Fruit fly (Drosophila melanogaster) S2 (cell line): ENCODE measurements around the gene Cftr.

Experiments used
- CG8478 ChIP-seq: fragments of >200 bp; optimal IDR thresholded peaks from 2 replicates; lab custom pipeline; 2018
- CTCF ChIP-seq, 2 experiments: fragments of >200 bp; optimal IDR thresholded peaks; 2 replicates each; lab custom pipeline; 2018

Gene Cftr

dm6 chr3R:24518150-24518580 is 25.5 kb downstream of the Cftr start, which contains the start of gene Pp1alpha-96A:
Pp1alpha-96A (plus strand) TSS chr3R:24518270.
- no peak for TF ChIP-seq CTCF (optimal IDR thresholded peaks at IDR 0.05; lab: Kevin White, UChicago)
- no peak for TF ChIP-seq CG8478 (lab: Kevin White, UChicago)

- TF ChIP-seq CTCF (optimal IDR thresholded peaks at IDR 0.05; lab: Kevin White, UChicago) (no peak), CG8478 (lab: Kevin White, UChicago) (no peak)
These were observed 28.9 kb downstream of the Cftr start, which contains the start of the genes nAChRbeta2 and DZIP1 for dm6 chr3R:24514652-24515328. nAChRbeta2 (minus strand) TSS chr3R:24515106. DZIP1 (plus strand) TSS chr3R:24515278.

dm6 chr3R:24503627-24504026 is 40.1 kb downstream of the Cftr start:
- TF ChIP-seq CG8478 (lab: Kevin White, UChicago) (no peak), CTCF (optimal IDR thresholded peaks at IDR 0.05; lab: Kevin White, UChicago) (peak; percentile 59 to 70)

- TF ChIP-seq CTCF (optimal IDR thresholded peaks at IDR 0.05; lab: Kevin White, UChicago) (no peak), CG8478 (lab: Kevin White, UChicago) (no peak)
These were observed 47.6 kb downstream of the Cftr start for dm6 chr3R:24496084-24496483.
